Fruit fly (Drosophila melanogaster): Measurements from ENCODE around the gene Ahcy.

Gene Ahcy

DNA sequence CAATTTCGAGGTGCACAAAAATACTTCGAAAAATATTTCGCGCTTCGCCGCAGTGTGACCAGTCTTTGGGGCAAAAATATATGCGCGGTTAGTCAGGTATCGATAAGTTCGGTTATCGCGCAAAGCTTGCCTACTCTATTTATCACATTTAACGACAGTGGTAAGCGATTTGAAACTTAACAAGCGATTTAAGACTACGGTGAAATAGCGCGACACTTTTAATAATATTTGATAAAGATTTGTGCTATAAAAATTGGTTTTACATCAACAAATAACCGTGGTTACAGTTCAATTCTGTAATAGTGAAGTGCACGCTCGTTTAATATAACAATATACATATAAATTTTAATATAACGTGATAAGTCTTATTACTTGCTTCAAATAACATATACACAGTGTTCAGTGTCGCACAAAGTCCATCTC lies 25.3 kb downstream of the Ahcy start, which contains the start of gene mh (continued):
- TF ChIP-seq CG10543 (GFP tag; optimal IDR thresholded peaks at IDR 0.05) (no peak), ken (GFP tag; IDR thresholded peaks at IDR 0.05) (no peak), slou (GFP tag; optimal IDR thresholded peaks at IDR 0.05) (no peak), Med (GFP tag) (peak; percentile 69), CG8388 (GFP tag; optimal IDR thresholded peaks at IDR 0.05) (no peak), CG16815 (GFP tag; optimal IDR thresholded peaks at IDR 0.05) (no peak), Awh (GFP tag; IDR thresholded peaks at IDR 0.05) (no peak), Tbp (GFP tag; optimal IDR thresholded peaks at IDR 0.05) (no peak), zen (tag; optimal IDR thresholded peaks at IDR 0.05) (no peak), maf-S (GFP tag; optimal IDR thresholded peaks at IDR 0.05) (no peak), CG13624 (GFP tag; optimal IDR thresholded peaks at IDR 0.05) (no peak), fu2 (GFP tag; optimal IDR thresholded peaks at IDR 0.05) (no peak), Dref (GFP tag; IDR thresholded peaks at IDR 0.05) (peak; percentile 80), CG14860 (GFP tag; IDR thresholded peaks at IDR 0.05; ENCODE audit: partially characterized antibody) (peak; percentile 50; the same call in 1 of the 3 replicates), seq (GFP tag; IDR thresholded peaks at IDR 0.05) (no peak), CG2678 (tag; optimal IDR thresholded peaks at IDR 0.05) (no peak), CG2889 (GFP tag; IDR thresholded peaks at IDR 0.05) (no peak), pros (GFP tag; optimal IDR thresholded peaks at IDR 0.05) (no peak), CG32532 (GFP tag; IDR thresholded peaks at IDR 0.05) (no peak), CG15696 (tag; optimal IDR thresholded peaks at IDR 0.05) (no peak), chm (GFP tag; IDR thresholded peaks at IDR 0.05) (no peak), Usf (GFP tag; optimal IDR thresholded peaks at IDR 0.05) (no peak), CG13287 (GFP tag; IDR thresholded peaks at IDR 0.05; ENCODE audit: partially characterized antibody) (peak; percentile 73), CG18262 (tag; optimal IDR thresholded peaks at IDR 0.05) (no peak), tna (GFP tag; IDR thresholded peaks at IDR 0.05; ENCODE audit: partially characterized antibody) (peak; percentile 42; the same call in 1 of the 2 replicates), kni (GFP tag; optimal IDR thresholded peaks at IDR 0.05) (no peak), odd (GFP tag; optimal IDR thresholded peaks at IDR 0.05) (no peak), PHDP (tag; optimal IDR thresholded peaks at IDR 0.05) (no peak), Hr78 (GFP tag; optimal IDR thresholded peaks at IDR 0.05) (no peak), CG12236 (GFP tag; optimal IDR thresholded peaks at IDR 0.05) (no peak), nau (GFP tag; optimal IDR thresholded peaks at IDR 0.05) (no peak), croc (GFP tag; conservative IDR thresholded peaks at IDR 0.05) (no peak), vnd (GFP tag; IDR thresholded peaks at IDR 0.05; ENCODE audit: partially characterized antibody) (peak; percentile 68; the same call in 2 of the 3 replicates), Dip2 (GFP tag; IDR thresholded peaks at IDR 0.05) (no peak), insv (GFP tag; optimal IDR thresholded peaks at IDR 0.05) (no peak), CG1647 (GFP tag; optimal IDR thresholded peaks at IDR 0.05) (no peak), CG31224 (GFP tag; IDR thresholded peaks at IDR 0.05) (no peak), Deaf1 (tag; optimal IDR thresholded peaks at IDR 0.05) (no peak), CG3847 (GFP tag; IDR thresholded peaks at IDR 0.05) (peak; percentile 48), B-H2 (GFP tag; optimal IDR thresholded peaks at IDR 0.05) (no peak), zfh2 (GFP tag; optimal IDR thresholded peaks at IDR 0.05) (no peak), Gug (GFP tag; IDR thresholded peaks at IDR 0.05) (no peak; the same call in 3 of the 4 replicates), HmgZ (tag; optimal IDR thresholded peaks at IDR 0.05) (no peak), nerfin-2 (GFP tag; IDR thresholded peaks at IDR 0.05; ENCODE audit: partially characterized antibody) (no peak; the same call in 1 of the 2 replicates), Elba2 (GFP tag; optimal IDR thresholded peaks at IDR 0.05) (no peak), CG3065 (GFP tag; optimal IDR thresholded peaks at IDR 0.05) (no peak), CG10959 (GFP tag; IDR thresholded peaks at IDR 0.05) (no peak), ems (GFP tag; optimal IDR thresholded peaks at IDR 0.05) (no peak), CG6272 (GFP tag; IDR thresholded peaks at IDR 0.05) (no peak), zfh1 (GFP tag; IDR thresholded peaks at IDR 0.05) (no peak), Sry-β (GFP tag; optimal IDR thresholded peaks at IDR 0.05) (no peak)
